Worm (Caenorhabditis elegans): ENCODE results near the gene nspb-1.

ce11 chrIV:6577914-6578313 lies 13.0 kb downstream of the nspb-1 start, which contains the start of gene C43G2.3:
- TF ChIP-seq ama-1 (optimal IDR thresholded peaks at IDR 0.05) (no peak), tbx-37 (GFP tag; conservative IDR thresholded peaks at IDR 0.05) (no peak), ets-7 (tag; optimal IDR thresholded peaks at IDR 0.05) (no peak), scrt-1 (GFP tag; IDR thresholded peaks at IDR 0.05) (no peak), hmg-4 (GFP tag; optimal IDR thresholded peaks at IDR 0.05) (no peak), ceh-36 (tag; optimal IDR thresholded peaks at IDR 0.05) (no peak), flt-1 (GFP tag; IDR thresholded peaks at IDR 0.05) (no peak), pes-1 (GFP tag; IDR thresholded peaks at IDR 0.05) (no peak), sea-1 (GFP tag; conservative IDR thresholded peaks at IDR 0.05) (no peak)

Measured in whole organism, early embryonic.